Fruit fly (Drosophila melanogaster) whole organism, embryonic: ENCODE results near the gene CG15390.

Source experiments
- Ada2b ChIP-seq: fragments of 200-800 bp; sonication (Bioruptor generic); IDR thresholded peaks from 2 replicates; pipeline ENCODE4 v1.3.6; 2022; ENCODE audit warnings: missing biosample characterization, missing genetic modification characterization
- Atf3 ChIP-seq: fragments of 200-800 bp; sonication (Bioruptor generic); optimal IDR thresholded peaks from 3 replicates; lab custom pipeline; 2016; ENCODE audit warnings: missing biosample characterization, missing genetic modification characterization
- B-H2 ChIP-seq: fragments of 200-800 bp; sonication (Bioruptor generic); optimal IDR thresholded peaks from 2 replicates; lab custom pipeline; 2018; ENCODE audit warnings: missing biosample characterization, mild to moderate bottlenecking, missing genetic modification characterization
- BEAF-32 ChIP-seq: fragments of 200-800 bp; sonication (Bioruptor generic); optimal IDR thresholded peaks from 3 replicates; lab custom pipeline; 2017; ENCODE audit warnings: missing biosample characterization, missing genetic modification characterization, mild to moderate bottlenecking, moderate library complexity, missing genetic modification reagents
- Bgb ChIP-seq: fragments of 200-800 bp; sonication (Bioruptor generic); IDR thresholded peaks from 2 replicates; pipeline ENCODE4 v1.3.6; 2022; ENCODE audit warnings: missing biosample characterization, missing genetic modification characterization; ENCODE audit not compliant: partially characterized antibody
- Blimp-1 ChIP-seq: fragments of 200-800 bp; sonication (Bioruptor generic); optimal IDR thresholded peaks from 3 replicates; lab custom pipeline; 2018; ENCODE audit warnings: missing biosample characterization, missing genetic modification characterization, mild to moderate bottlenecking, moderate library complexity, missing genetic modification reagents
- CG10366 ChIP-seq: fragments of 200-800 bp; sonication (Bioruptor generic); IDR thresholded peaks from 2 replicates; pipeline ENCODE4 v1.3.6; 2022; ENCODE audit warnings: missing biosample characterization, missing genetic modification characterization
- CG10979 ChIP-seq: fragments of 200-800 bp; sonication (Bioruptor generic); optimal IDR thresholded peaks from 2 replicates; lab custom pipeline; 2018; ENCODE audit warnings: missing biosample characterization, mild to moderate bottlenecking, missing genetic modification characterization, moderate library complexity
- CG11695 ChIP-seq: fragments of 200-800 bp; sonication (Bioruptor generic); IDR thresholded peaks from 3 replicates; pipeline ENCODE4 v1.3.6; 2022; ENCODE audit warnings: missing biosample characterization, missing genetic modification characterization
- CG12659 ChIP-seq: fragments of 200-800 bp; sonication (Bioruptor generic); optimal IDR thresholded peaks from 3 replicates; lab custom pipeline; 2017; ENCODE audit warnings: mild to moderate bottlenecking, missing biosample characterization, missing genetic modification reagents, missing genetic modification characterization
- CG14050 ChIP-seq: fragments of 200-800 bp; sonication (Bioruptor generic); IDR thresholded peaks from 3 replicates; pipeline ENCODE4 v1.3.6; 2022; ENCODE audit warnings: missing biosample characterization, missing genetic modification characterization
- CG16779 ChIP-seq: fragments of 200-800 bp; sonication (Bioruptor generic); IDR thresholded peaks from 2 replicates; pipeline ENCODE4 v1.3.6; 2022; ENCODE audit warnings: missing biosample characterization, missing genetic modification characterization
- CG17385 ChIP-seq: fragments of 200-800 bp; sonication (Bioruptor generic); optimal IDR thresholded peaks from 3 replicates; lab custom pipeline; 2018; ENCODE audit warnings: missing biosample characterization, mild to moderate bottlenecking, missing genetic modification characterization
- CG17829 ChIP-seq: fragments of 200-800 bp; optimal IDR thresholded peaks from 2 replicates; lab custom pipeline; 2019; ENCODE audit warnings: missing biosample characterization, mild to moderate bottlenecking, missing genetic modification characterization, moderate library complexity
- CG18011 ChIP-seq: fragments of 200-800 bp; sonication (Bioruptor generic); optimal IDR thresholded peaks from 2 replicates; lab custom pipeline; 2017; ENCODE audit warnings: missing biosample characterization, missing genetic modification characterization, mild to moderate bottlenecking, moderate library complexity, missing genotype
- CG2116 ChIP-seq: fragments of 200-800 bp; sonication (Bioruptor generic); optimal IDR thresholded peaks from 3 replicates; lab custom pipeline; 2018; ENCODE audit warnings: missing biosample characterization, mild to moderate bottlenecking, missing genetic modification characterization
- CG2199 ChIP-seq: fragments of 200-800 bp; sonication (Bioruptor generic); IDR thresholded peaks from 3 replicates; pipeline ENCODE4 v1.3.6; 2022; ENCODE audit warnings: missing biosample characterization, missing genetic modification characterization
- CG30020 ChIP-seq: fragments of 200-800 bp; optimal IDR thresholded peaks from 2 replicates; lab custom pipeline; 2019; ENCODE audit warnings: missing biosample characterization, mild to moderate bottlenecking, missing genetic modification characterization, moderate library complexity
- CG31441 ChIP-seq: fragments of 200-800 bp; sonication (Bioruptor generic); IDR thresholded peaks from 2 replicates; pipeline ENCODE4 v1.3.6; 2022; ENCODE audit warnings: missing biosample characterization, missing genetic modification characterization
- CG32532 ChIP-seq: fragments of 200-800 bp; sonication (Bioruptor generic); IDR thresholded peaks from 2 replicates; pipeline ENCODE4 v1.3.6; 2022; ENCODE audit warnings: missing biosample characterization, missing genetic modification characterization
- CG32767 ChIP-seq: fragments of 200-800 bp; sonication (Bioruptor generic); IDR thresholded peaks from 2 replicates; pipeline ENCODE4 v1.3.6; 2022; ENCODE audit warnings: missing biosample characterization, missing genetic modification characterization
- CG4707 ChIP-seq: fragments of 200-800 bp; sonication (Bioruptor generic); optimal IDR thresholded peaks from 2 replicates; lab custom pipeline; 2018; ENCODE audit warnings: missing biosample characterization, mild to moderate bottlenecking, missing genetic modification characterization, moderate library complexity
- CG4730 ChIP-seq: fragments of 200-800 bp; sonication (Bioruptor generic); IDR thresholded peaks from 2 replicates; pipeline ENCODE4 v1.3.6; 2022; ENCODE audit warnings: missing biosample characterization, missing genetic modification characterization
- CG6765 ChIP-seq: fragments of 200-800 bp; sonication (Bioruptor generic); optimal IDR thresholded peaks from 3 replicates; lab custom pipeline; 2017; ENCODE audit warnings: missing biosample characterization, mild to moderate bottlenecking, missing genetic modification characterization
- CG6854 ChIP-seq: fragments of 200-800 bp; sonication (Bioruptor generic); optimal IDR thresholded peaks from 3 replicates; lab custom pipeline; 2017; ENCODE audit warnings: missing biosample characterization, mild to moderate bottlenecking, missing genetic modification characterization
- CG9797 ChIP-seq: fragments of 200-800 bp; sonication (Bioruptor generic); optimal IDR thresholded peaks from 3 replicates; lab custom pipeline; 2018; ENCODE audit warnings: missing biosample characterization, mild to moderate bottlenecking, missing genetic modification characterization
- D ChIP-seq, 2 experiments: fragments of 200-800 bp in 1 of 2; fragments of >200 bp in 1 of 2; sonication (Bioruptor generic) in 1 of 2; optimal IDR thresholded peaks; 2 replicates in 1 of 2; 3 replicates in 1 of 2; lab custom pipeline; 2017; ENCODE audit warnings: mild to moderate bottlenecking in 1 of 2, missing biosample characterization in 1 of 2, missing genetic modification characterization in 1 of 2, missing genetic modification reagents in 1 of 2
- Fer3 ChIP-seq: fragments of 200-800 bp; sonication (Bioruptor generic); optimal IDR thresholded peaks from 2 replicates; lab custom pipeline; 2018; ENCODE audit warnings: missing biosample characterization, mild to moderate bottlenecking, missing genetic modification characterization, moderate library complexity
- Lhr ChIP-seq: fragments of 200-800 bp; sonication (Bioruptor generic); optimal IDR thresholded peaks from 3 replicates; lab custom pipeline; 2017; ENCODE audit warnings: mild to moderate bottlenecking, missing biosample characterization, missing genetic modification reagents, missing genetic modification characterization
- Lpt ChIP-seq: fragments of >200 bp; optimal IDR thresholded peaks from 2 replicates; lab custom pipeline; 2018; ENCODE audit warnings: missing biosample characterization, missing genetic modification characterization
- Nf-YC ChIP-seq: fragments of 200-800 bp; optimal IDR thresholded peaks from 3 replicates; lab custom pipeline; 2019; ENCODE audit warnings: missing biosample characterization, mild to moderate bottlenecking, missing genetic modification characterization, moderate library complexity
- PHDP ChIP-seq: fragments of 200-800 bp; sonication (Bioruptor generic); optimal IDR thresholded peaks from 3 replicates; lab custom pipeline; 2018; ENCODE audit warnings: missing biosample characterization, mild to moderate bottlenecking, missing genetic modification characterization, moderate library complexity
- Pdp1 ChIP-seq, 2 experiments: fragments of 200-800 bp; sonication (Bioruptor generic); optimal IDR thresholded peaks; 3 replicates each; lab custom pipeline; 2016; ENCODE audit warnings: missing biosample characterization in 2 of 2, missing genetic modification characterization in 2 of 2, mild to moderate bottlenecking in 1 of 2, moderate library complexity in 1 of 2
- Stat92E ChIP-seq, 3 experiments: fragments of >200 bp in 2 of 3; fragments of 200-800 bp in 1 of 3; sonication (Bioruptor generic) in 1 of 3; optimal IDR thresholded peaks; 2 replicates each; lab custom pipeline; 2017 to 2019; ENCODE audit warnings: missing biosample characterization in 3 of 3, missing genetic modification characterization in 3 of 3, mild to moderate bottlenecking in 1 of 3, moderate library complexity in 1 of 3
- Xrp1 ChIP-seq: fragments of 200-800 bp; sonication (Bioruptor generic); IDR thresholded peaks from 2 replicates; pipeline ENCODE4 v1.3.6; 2022; ENCODE audit warnings: missing biosample characterization, missing genetic modification characterization
- ase ChIP-seq: fragments of 200-800 bp; sonication (Bioruptor generic); IDR thresholded peaks from 3 replicates; pipeline ENCODE4 v1.3.6; 2022; ENCODE audit warnings: missing biosample characterization, missing genetic modification characterization
- cg ChIP-seq: fragments of 200-800 bp; sonication (Bioruptor generic); optimal IDR thresholded peaks from 3 replicates; lab custom pipeline; 2019; ENCODE audit warnings: missing biosample characterization, mild to moderate bottlenecking, missing genetic modification characterization, moderate library complexity
- crc ChIP-seq: fragments of 200-800 bp; sonication (Bioruptor generic); optimal IDR thresholded peaks from 2 replicates; lab custom pipeline; 2016; ENCODE audit warnings: missing biosample characterization, missing genetic modification characterization
- crol ChIP-seq: fragments of 200-800 bp; sonication (Bioruptor generic); IDR thresholded peaks from 2 replicates; pipeline ENCODE4 v1.3.6; 2022; ENCODE audit warnings: missing biosample characterization, missing genetic modification characterization
- dysf ChIP-seq: fragments of 200-800 bp; sonication (Bioruptor generic); IDR thresholded peaks from 3 replicates; pipeline ENCODE4 v1.3.6; 2022; ENCODE audit warnings: missing biosample characterization, missing genetic modification characterization
- en ChIP-seq: fragments of 200-800 bp; sonication (Bioruptor generic); optimal IDR thresholded peaks from 2 replicates; lab custom pipeline; 2016; ENCODE audit warnings: missing biosample characterization, missing genetic modification characterization
- fru ChIP-seq: fragments of >200 bp; optimal IDR thresholded peaks from 2 replicates; lab custom pipeline; 2017
- lab ChIP-seq: fragments of 200-800 bp; sonication (Bioruptor generic); optimal IDR thresholded peaks from 3 replicates; lab custom pipeline; 2017; ENCODE audit warnings: missing biosample characterization, missing genetic modification characterization, mild to moderate bottlenecking, moderate library complexity, missing genetic modification reagents
- mirr ChIP-seq: fragments of 200-800 bp; sonication (Bioruptor generic); optimal IDR thresholded peaks from 3 replicates; lab custom pipeline; 2018; ENCODE audit warnings: missing biosample characterization, mild to moderate bottlenecking, missing genetic modification characterization
- mld ChIP-seq: fragments of 200-800 bp; sonication (Bioruptor generic); IDR thresholded peaks from 3 replicates; pipeline ENCODE4 v1.3.6; 2022; ENCODE audit warnings: missing biosample characterization, missing genetic modification characterization; ENCODE audit not compliant: partially characterized antibody
- p53 ChIP-seq: fragments of 200-800 bp; sonication (Bioruptor generic); optimal IDR thresholded peaks from 2 replicates; lab custom pipeline; 2016; ENCODE audit warnings: missing biosample characterization, missing genetic modification characterization
- shn ChIP-seq: fragments of 200-800 bp; sonication (Bioruptor generic); optimal IDR thresholded peaks from 3 replicates; lab custom pipeline; 2016; ENCODE audit warnings: missing biosample characterization, missing genetic modification characterization
- trem ChIP-seq: fragments of 200-800 bp; optimal IDR thresholded peaks from 3 replicates; lab custom pipeline; 2019; ENCODE audit warnings: missing biosample characterization, mild to moderate bottlenecking, missing genetic modification characterization, moderate library complexity
- unpg ChIP-seq: fragments of 200-800 bp; sonication (Bioruptor generic); optimal IDR thresholded peaks from 3 replicates; lab custom pipeline; 2018; ENCODE audit warnings: missing biosample characterization, mild to moderate bottlenecking, missing genetic modification characterization, moderate library complexity
- vfl ChIP-seq: fragments of 200-800 bp; sonication (Bioruptor generic); optimal IDR thresholded peaks from 2 replicates; lab custom pipeline; 2016; ENCODE audit warnings: missing biosample characterization, missing genetic modification characterization

The CG15390 gene

dm6 chr2L:2348479-2348878, 26.0 kb upstream of the CG15390 start (continued):
- TF ChIP-seq shn (GFP tag; lab: Kevin White, UChicago) (no peak), PHDP (tag; lab: Kevin White, UChicago) (no peak), Stat92E (GFP tag; optimal IDR thresholded peaks at IDR 0.05; lab: Kevin White, UChicago) (no peak), CG16779 (GFP tag; lab: Robert Waterston, UW) (no peak), Fer3 (tag; lab: Kevin White, UChicago) (peak; percentile 47), BEAF-32 (no peak), CG6765 (GFP tag; lab: Kevin White, UChicago) (no peak), Bgb (no peak), CG2116 (GFP tag; lab: Kevin White, UChicago) (no peak), Blimp-1 (GFP tag; lab: Kevin White, UChicago) (no peak), CG31441 (peak; percentile 45; the same call in 1 of the 2 replicates), CG4707 (GFP tag; lab: Kevin White, UChicago) (no peak), unpg (no peak), CG11695 (GFP tag; lab: Robert Waterston, UW) (0 out of 3 replicates have a peak, but pooled peaks have one; percentile 41), crc (no peak), CG4730 (GFP tag; lab: Robert Waterston, UW) (no peak), Xrp1 (GFP tag; lab: Robert Waterston, UW) (peak; percentile 47; the same call in 1 of the 2 replicates), CG17385 (GFP tag; lab: Kevin White, UChicago) (peak; percentile 35), D (optimal IDR thresholded peaks at IDR 0.05; lab: Kevin White, UChicago) (no peak), D (GFP tag; optimal IDR thresholded peaks at IDR 0.05; lab: Kevin White, UChicago) (no peak), CG14050 (GFP tag; lab: Robert Waterston, UW) (peak; percentile 22; the same call in 1 of the 3 replicates), CG2199 (GFP tag; lab: Robert Waterston, UW) (no peak), mirr (GFP tag; lab: Kevin White, UChicago) (no peak), Ada2b (GFP tag; lab: Robert Waterston, UW) (no peak), p53 (GFP tag; lab: Kevin White, UChicago) (no peak), B-H2 (GFP tag; lab: Kevin White, UChicago) (peak; percentile 46), CG6854 (GFP tag; lab: Kevin White, UChicago) (peak; percentile 39), cg (GFP tag; lab: Kevin White, UChicago) (no peak), CG9797 (no peak), Pdp1 (GFP tag; optimal IDR thresholded peaks at IDR 0.05; lab: Kevin White, UChicago) (no peak), CG17829 (tag; lab: Kevin White, UChicago) (no peak), crol (GFP tag; lab: Robert Waterston, UW) (no peak), lab (GFP tag; lab: Kevin White, UChicago) (peak; percentile 74), CG10366 (no peak; the same call in 1 of the 2 replicates), dysf (GFP tag; lab: Robert Waterston, UW) (peak; percentile 62; the same call in 2 of the 3 replicates), Nf-YC (tag; lab: Kevin White, UChicago) (no peak), CG32532 (GFP tag; lab: Robert Waterston, UW) (peak; percentile 54; the same call in 1 of the 2 replicates), CG30020 (tag; lab: Kevin White, UChicago) (no peak), Lhr (GFP tag; lab: Kevin White, UChicago) (no peak), vfl (GFP tag; lab: Kevin White, UChicago) (no peak), CG32767 (GFP tag; lab: Robert Waterston, UW) (no peak), en (no peak), Atf3 (GFP tag; lab: Kevin White, UChicago) (no peak), Lpt (no peak), mld (GFP tag; lab: Robert Waterston, UW) (no peak), trem (tag; lab: Kevin White, UChicago) (no peak), CG18011 (GFP tag; lab: Kevin White, UChicago) (no peak), fru (no peak), ase (GFP tag; lab: Robert Waterston, UW) (no peak), CG12659 (GFP tag; lab: Kevin White, UChicago) (peak; percentile 24), CG10979 (tag; lab: Kevin White, UChicago) (no peak)
